Fruit fly (Drosophila melanogaster) whole organism, embryonic: Measurements from ENCODE around the gene CG15155.

Experiments
- Atf-2 ChIP-seq: fragments of 200-800 bp; sonication (Bioruptor generic); optimal IDR thresholded peaks from 2 replicates; lab custom pipeline; 2016; ENCODE audit warnings: missing biosample characterization, missing genetic modification characterization
- Blimp-1 ChIP-seq: fragments of 200-800 bp; sonication (Bioruptor generic); optimal IDR thresholded peaks from 3 replicates; lab custom pipeline; 2018; ENCODE audit warnings: missing biosample characterization, missing genetic modification characterization, mild to moderate bottlenecking, moderate library complexity, missing genetic modification reagents
- CG10267 ChIP-seq: fragments of 200-800 bp; sonication (Bioruptor generic); optimal IDR thresholded peaks from 2 replicates; lab custom pipeline; 2018; ENCODE audit warnings: missing biosample characterization, mild to moderate bottlenecking, missing genetic modification characterization, moderate library complexity
- CG11247 ChIP-seq: fragments of 200-800 bp; sonication (Bioruptor generic); IDR thresholded peaks from 2 replicates; pipeline ENCODE4 v1.3.6; 2022; ENCODE audit warnings: missing biosample characterization, missing genetic modification characterization
- CG12219 ChIP-seq: fragments of 200-800 bp; sonication (Bioruptor generic); optimal IDR thresholded peaks from 3 replicates; lab custom pipeline; 2018; ENCODE audit warnings: missing biosample characterization, mild to moderate bottlenecking, missing genetic modification characterization
- CG12236 ChIP-seq: fragments of 200-800 bp; sonication (Bioruptor generic); optimal IDR thresholded peaks from 2 replicates; lab custom pipeline; 2016; ENCODE audit warnings: missing biosample characterization, missing genetic modification characterization
- CG13287 ChIP-seq: fragments of 200-800 bp; sonication (Bioruptor generic); IDR thresholded peaks from 2 replicates; pipeline ENCODE4 v1.3.6; 2022; ENCODE audit warnings: missing biosample characterization, missing genetic modification characterization; ENCODE audit not compliant: partially characterized antibody
- CG30403 ChIP-seq: fragments of 200-800 bp; sonication (Bioruptor generic); optimal IDR thresholded peaks from 3 replicates; lab custom pipeline; 2016; ENCODE audit warnings: missing biosample characterization, missing genetic modification characterization
- CG31441 ChIP-seq: fragments of 200-800 bp; sonication (Bioruptor generic); IDR thresholded peaks from 2 replicates; pipeline ENCODE4 v1.3.6; 2022; ENCODE audit warnings: missing biosample characterization, missing genetic modification characterization
- CG3726 ChIP-seq: fragments of 200-800 bp; sonication (Bioruptor generic); IDR thresholded peaks from 3 replicates; pipeline ENCODE4, ENCODE4 v1.3.6; 2022; ENCODE audit warnings: missing biosample characterization, missing genetic modification characterization
- CG4328 ChIP-seq: fragments of 200-800 bp; sonication (Bioruptor generic); optimal IDR thresholded peaks from 3 replicates; lab custom pipeline; 2017; ENCODE audit warnings: missing biosample characterization, missing genetic modification reagents, missing genetic modification characterization
- CG6175 ChIP-seq: fragments of 200-800 bp; sonication (Bioruptor generic); IDR thresholded peaks from 3 replicates; pipeline ENCODE4 v1.3.6; 2022; ENCODE audit warnings: missing biosample characterization, missing genetic modification characterization
- CG6683 ChIP-seq: fragments of 200-800 bp; sonication (Bioruptor generic); optimal IDR thresholded peaks from 2 replicates; lab custom pipeline; 2017; ENCODE audit warnings: missing biosample characterization, mild to moderate bottlenecking, missing genetic modification characterization, missing genetic modification reagents
- CG7556 ChIP-seq: fragments of 200-800 bp; sonication (Bioruptor generic); optimal IDR thresholded peaks from 2 replicates; lab custom pipeline; 2017; ENCODE audit warnings: missing biosample characterization, mild to moderate bottlenecking, missing genetic modification characterization
- CG7839 ChIP-seq: fragments of 200-800 bp; sonication (Bioruptor generic); optimal IDR thresholded peaks from 3 replicates; lab custom pipeline; 2018; ENCODE audit warnings: missing biosample characterization, mild to moderate bottlenecking, missing genetic modification characterization, moderate library complexity
- CG8765 ChIP-seq: fragments of 200-800 bp; sonication (Bioruptor generic); IDR thresholded peaks from 2 replicates; pipeline ENCODE4 v1.3.6; 2022; ENCODE audit warnings: missing biosample characterization, missing genetic modification characterization
- CoRest ChIP-seq: fragments of 200-800 bp; sonication (Bioruptor generic); optimal IDR thresholded peaks from 3 replicates; lab custom pipeline; 2018; ENCODE audit warnings: missing biosample characterization, mild to moderate bottlenecking, missing genetic modification characterization, moderate library complexity
- Doc3 ChIP-seq: fragments of 200-800 bp; sonication (Bioruptor generic); IDR thresholded peaks from 3 replicates; pipeline ENCODE4 v1.3.6; 2022; ENCODE audit warnings: missing biosample characterization, missing genetic modification characterization; ENCODE audit not compliant: partially characterized antibody
- GATAe ChIP-seq: fragments of 200-800 bp; sonication (Bioruptor generic); conservative IDR thresholded peaks from 2 replicates; pipeline ENCODE4 v1.3.6; 2022; ENCODE audit warnings: missing biosample characterization, missing genetic modification characterization
- Gsc ChIP-seq: fragments of 200-800 bp; sonication (Bioruptor generic); IDR thresholded peaks from 2 replicates; pipeline ENCODE4 v1.3.6; 2022; ENCODE audit warnings: missing biosample characterization, missing genetic modification characterization
- Gug ChIP-seq: fragments of 200-800 bp; sonication (Bioruptor generic); IDR thresholded peaks from 4 replicates; pipeline ENCODE4 v1.3.6; 2022; ENCODE audit warnings: missing biosample characterization, missing genetic modification characterization
- Hey ChIP-seq: fragments of 200-800 bp; sonication (Bioruptor generic); optimal IDR thresholded peaks from 3 replicates; lab custom pipeline; 2018; ENCODE audit warnings: missing biosample characterization, mild to moderate bottlenecking, missing genetic modification characterization
- HmgZ ChIP-seq: fragments of 200-800 bp; sonication (Bioruptor generic); optimal IDR thresholded peaks from 2 replicates; lab custom pipeline; 2018; ENCODE audit warnings: missing biosample characterization, mild to moderate bottlenecking, missing genetic modification characterization
- Hsf ChIP-seq: fragments of 200-800 bp; sonication (Bioruptor generic); optimal IDR thresholded peaks from 3 replicates; lab custom pipeline; 2016; ENCODE audit warnings: missing biosample characterization, missing genetic modification characterization
- Max ChIP-seq: fragments of 200-800 bp; sonication (Bioruptor generic); optimal IDR thresholded peaks from 2 replicates; lab custom pipeline; 2016; ENCODE audit warnings: missing biosample characterization, mild to moderate bottlenecking, missing genetic modification characterization
- Neu2 ChIP-seq: fragments of 200-800 bp; sonication (Bioruptor generic); optimal IDR thresholded peaks from 3 replicates; lab custom pipeline; 2016; ENCODE audit warnings: missing biosample characterization, missing genetic modification characterization, borderline replicate concordance
- PHDP ChIP-seq: fragments of 200-800 bp; sonication (Bioruptor generic); optimal IDR thresholded peaks from 3 replicates; lab custom pipeline; 2018; ENCODE audit warnings: missing biosample characterization, mild to moderate bottlenecking, missing genetic modification characterization, moderate library complexity
- Pdp1 ChIP-seq, 2 experiments: fragments of 200-800 bp; sonication (Bioruptor generic); optimal IDR thresholded peaks; 3 replicates each; lab custom pipeline; 2016; ENCODE audit warnings: missing biosample characterization in 2 of 2, missing genetic modification characterization in 2 of 2, mild to moderate bottlenecking in 1 of 2, moderate library complexity in 1 of 2
- Rfx ChIP-seq: fragments of 200-800 bp; sonication (Bioruptor generic); IDR thresholded peaks from 2 replicates; pipeline ENCODE4 v1.3.6; 2022; ENCODE audit warnings: missing biosample characterization, missing genetic modification characterization
- Six4 ChIP-seq: fragments of 200-800 bp; sonication (Bioruptor generic); optimal IDR thresholded peaks from 2 replicates; lab custom pipeline; 2016; ENCODE audit warnings: missing biosample characterization, missing genetic modification characterization
- aop ChIP-seq: fragments of 200-800 bp; sonication (Bioruptor generic); IDR thresholded peaks from 2 replicates; pipeline ENCODE4 v1.3.6; 2022; ENCODE audit warnings: missing biosample characterization, missing genetic modification characterization
- az2 ChIP-seq: fragments of 200-800 bp; sonication (Bioruptor generic); optimal IDR thresholded peaks from 3 replicates; lab custom pipeline; 2016; ENCODE audit warnings: missing biosample characterization, missing genetic modification characterization
- bbx ChIP-seq: fragments of 200-800 bp; sonication (Bioruptor generic); IDR thresholded peaks from 2 replicates; pipeline ENCODE4 v1.3.6; 2022; ENCODE audit warnings: missing biosample characterization, missing genetic modification characterization; ENCODE audit not compliant: partially characterized antibody
- bsh ChIP-seq, 2 experiments: fragments of 200-800 bp; sonication (Bioruptor generic); optimal IDR thresholded peaks; 2 replicates each; lab custom pipeline; 2017 to 2018; ENCODE audit warnings: mild to moderate bottlenecking in 2 of 2, missing biosample characterization in 2 of 2, missing genetic modification characterization in 2 of 2, moderate library complexity in 1 of 2
- chinmo ChIP-seq: fragments of 200-800 bp; sonication (Bioruptor generic); IDR thresholded peaks from 4 replicates; pipeline ENCODE4 v1.3.6; 2022; ENCODE audit warnings: missing biosample characterization, missing genetic modification characterization; ENCODE audit not compliant: partially characterized antibody
- corto ChIP-seq: fragments of 200-800 bp; sonication (Bioruptor generic); optimal IDR thresholded peaks from 2 replicates; lab custom pipeline; 2016; ENCODE audit warnings: missing biosample characterization, mild to moderate bottlenecking, missing genetic modification characterization, moderate library complexity
- croc ChIP-seq: fragments of 200-800 bp; sonication (Bioruptor generic); conservative IDR thresholded peaks from 3 replicates; pipeline ENCODE4 v1.3.6; 2022; ENCODE audit warnings: missing biosample characterization, missing genetic modification characterization
- cwo ChIP-seq: fragments of 200-800 bp; sonication (Bioruptor generic); optimal IDR thresholded peaks from 3 replicates; lab custom pipeline; 2017; ENCODE audit warnings: missing biosample characterization, missing genetic modification characterization, mild to moderate bottlenecking, moderate library complexity, missing genetic modification reagents
- ind ChIP-seq: fragments of 200-800 bp; sonication (Bioruptor generic); optimal IDR thresholded peaks from 3 replicates; lab custom pipeline; 2016; ENCODE audit warnings: missing biosample characterization, missing genetic modification characterization
- insv ChIP-seq, 2 experiments: fragments of 200-800 bp; sonication (Bioruptor generic); optimal IDR thresholded peaks; 3 replicates each; lab custom pipeline; 2016 to 2018; ENCODE audit warnings: missing biosample characterization in 2 of 2, missing genetic modification characterization in 2 of 2
- lbe ChIP-seq: fragments of 200-800 bp; sonication (Bioruptor generic); optimal IDR thresholded peaks from 2 replicates; lab custom pipeline; 2016; ENCODE audit warnings: missing biosample characterization, mild to moderate bottlenecking, missing genetic modification characterization
- otp ChIP-seq: fragments of 200-800 bp; sonication (Bioruptor generic); IDR thresholded peaks from 3 replicates; pipeline ENCODE4, ENCODE4 v1.3.6; 2022; ENCODE audit warnings: missing biosample characterization, missing genetic modification characterization
- pb ChIP-seq: fragments of 200-800 bp; sonication (Bioruptor generic); optimal IDR thresholded peaks from 3 replicates; lab custom pipeline; 2016; ENCODE audit warnings: missing biosample characterization, missing genetic modification characterization
- row ChIP-seq: fragments of 200-800 bp; sonication (Bioruptor generic); IDR thresholded peaks from 3 replicates; pipeline ENCODE4 v1.3.6; 2022; ENCODE audit warnings: missing biosample characterization, missing genetic modification characterization
- tio ChIP-seq: fragments of 200-800 bp; sonication (Bioruptor generic); optimal IDR thresholded peaks from 2 replicates; lab custom pipeline; 2017; ENCODE audit warnings: missing biosample characterization, missing genetic modification characterization, inconsistent platforms
- trh ChIP-seq: fragments of 200-800 bp; sonication (Bioruptor generic); optimal IDR thresholded peaks from 2 replicates; lab custom pipeline; 2016; ENCODE audit warnings: missing biosample characterization, missing genetic modification characterization
- tup ChIP-seq: fragments of 200-800 bp; sonication (Bioruptor generic); optimal IDR thresholded peaks from 2 replicates; lab custom pipeline; 2016; ENCODE audit warnings: missing biosample characterization, mild to moderate bottlenecking, missing genetic modification characterization, moderate library complexity
- vfl ChIP-seq: fragments of 200-800 bp; sonication (Bioruptor generic); optimal IDR thresholded peaks from 2 replicates; lab custom pipeline; 2016; ENCODE audit warnings: missing biosample characterization, missing genetic modification characterization

Gene CG15155

dm6 chr2L:18121367-18122230 is 33.1 kb upstream of the CG15155 start (continued):
- TF ChIP-seq GATAe (GFP tag; lab: Robert Waterston, UW): no peak
- peak; percentile 12 for TF ChIP-seq CG12219
- no peak for TF ChIP-seq CG6175 (GFP tag; lab: Robert Waterston, UW)
- TF ChIP-seq CG8765: 0 out of 2 replicates have a peak, but pooled peaks have one; percentile 24
- TF ChIP-seq CG10267: peak; percentile 29
- peak; percentile 43 for TF ChIP-seq CoRest (tag; lab: Kevin White, UChicago)
- peak; percentile 58 for TF ChIP-seq Blimp-1 (GFP tag; lab: Kevin White, UChicago)
- TF ChIP-seq Six4: peak; percentile 19
- no peak for TF ChIP-seq otp (GFP tag; lab: Robert Waterston, UW)
- peak; percentile 10 for TF ChIP-seq vfl (GFP tag; lab: Kevin White, UChicago)
- peak; percentile 44; the same call in 1 of the 2 replicates for TF ChIP-seq Rfx (GFP tag; lab: Robert Waterston, UW)
- no peak for TF ChIP-seq Gsc
- peak; percentile 53 for TF ChIP-seq CG31441 (GFP tag; lab: Robert Waterston, UW)
- peak; percentile 27 for TF ChIP-seq Atf-2 (GFP tag; lab: Kevin White, UChicago)
- TF ChIP-seq Gug (GFP tag; lab: Robert Waterston, UW): peak; percentile 36; the same call in 2 of the 4 replicates
- TF ChIP-seq Doc3 (GFP tag; lab: Robert Waterston, UW): no peak
- TF ChIP-seq chinmo (GFP tag; lab: Robert Waterston, UW): 0 out of 4 replicates have a peak, but pooled peaks have one; percentile 29
- TF ChIP-seq Hey: no peak
- peak; percentile 63 for TF ChIP-seq CG7839 (tag; lab: Kevin White, UChicago)
- TF ChIP-seq Neu2 (GFP tag; lab: Kevin White, UChicago): no peak
- TF ChIP-seq tup (GFP tag; lab: Kevin White, UChicago): no peak
- peak; percentile 78 for TF ChIP-seq lbe (GFP tag; lab: Kevin White, UChicago)
- TF ChIP-seq CG13287: no peak
- TF ChIP-seq CG3726 (GFP tag; lab: Robert Waterston, UW): no peak
- peak; percentile 78 for TF ChIP-seq corto
- 0 out of 2 replicates have a peak, but pooled peaks have one; percentile 28 for TF ChIP-seq CG11247 (GFP tag; lab: Robert Waterston, UW)
- no peak for TF ChIP-seq aop
- TF ChIP-seq trh (GFP tag; lab: Kevin White, UChicago): no peak
- TF ChIP-seq croc (GFP tag; lab: Robert Waterston, UW): no peak; the same call in 2 of the 3 replicates
- TF ChIP-seq bsh (GFP tag; optimal IDR thresholded peaks at IDR 0.05; lab: Kevin White, UChicago): peak; percentile 54 to 84
- TF ChIP-seq HmgZ (tag; lab: Kevin White, UChicago): no peak
- TF ChIP-seq ind (GFP tag; lab: Kevin White, UChicago): peak; percentile 68
- TF ChIP-seq pb (GFP tag; lab: Kevin White, UChicago): peak; percentile 29
- TF ChIP-seq Hsf (GFP tag; lab: Kevin White, UChicago): peak; percentile 57
- TF ChIP-seq cwo (GFP tag; lab: Kevin White, UChicago): peak; percentile 56
- no peak for TF ChIP-seq CG4328 (GFP tag; lab: Kevin White, UChicago)
- peak; percentile 32 for TF ChIP-seq Max (GFP tag; lab: Kevin White, UChicago)
- TF ChIP-seq insv (GFP tag; optimal IDR thresholded peaks at IDR 0.05; lab: Kevin White, UChicago): no peak
- TF ChIP-seq tio (GFP tag; lab: Kevin White, UChicago): peak; percentile 15
- peak; percentile 40 for TF ChIP-seq PHDP
- peak; percentile 19 for TF ChIP-seq CG7556 (GFP tag; lab: Kevin White, UChicago)
- peak in 1 of 2 experiments; percentile 55 for TF ChIP-seq Pdp1 (GFP tag; optimal IDR thresholded peaks at IDR 0.05; lab: Kevin White, UChicago)
- peak; percentile 63 for TF ChIP-seq row (GFP tag; lab: Robert Waterston, UW)
- peak; percentile 43 for TF ChIP-seq CG30403 (GFP tag; lab: Kevin White, UChicago)
- no peak for TF ChIP-seq CG6683 (GFP tag; lab: Kevin White, UChicago)
- TF ChIP-seq az2 (GFP tag; lab: Kevin White, UChicago): peak; percentile 45
- TF ChIP-seq bbx (GFP tag; lab: Robert Waterston, UW): no peak
- TF ChIP-seq CG12236 (GFP tag; lab: Kevin White, UChicago): no peak
